Fruit fly (Drosophila melanogaster): Measurements from ENCODE around the gene CG9331.

CG9331 gene

DNA sequence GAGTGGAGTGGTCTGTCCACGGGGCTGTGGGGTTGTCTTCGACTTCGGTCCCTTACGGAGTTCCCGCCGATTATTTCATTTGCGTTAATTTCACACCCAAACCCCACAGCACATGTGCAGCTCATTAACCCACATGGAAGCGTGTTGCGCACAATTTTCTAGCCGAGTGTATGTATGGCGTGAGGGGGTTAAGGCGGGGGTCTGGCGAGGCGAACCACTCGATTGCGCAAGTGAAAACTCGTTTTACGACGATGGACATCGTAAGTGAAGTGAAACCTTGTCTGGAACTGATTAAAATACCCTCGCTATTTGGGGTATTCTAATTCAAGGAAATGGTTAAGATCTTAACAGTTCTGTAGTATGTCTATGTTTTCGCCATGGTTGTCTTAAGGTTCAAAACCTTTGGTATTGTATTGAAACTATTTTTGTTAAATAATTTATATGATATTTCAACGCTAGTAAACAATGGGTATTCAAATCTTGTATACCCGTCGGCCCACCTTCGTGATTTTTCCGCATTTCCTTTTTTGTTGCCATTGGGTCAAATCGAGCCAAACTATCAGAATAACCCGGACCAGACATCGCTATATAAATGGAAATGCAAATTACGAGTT lies 11.5 kb upstream of the CG9331 start (continued):
- TF ChIP-seq CG10147 (GFP tag; optimal IDR thresholded peaks at IDR 0.05) = no peak
- peak; percentile 19 for TF ChIP-seq HHEX (GFP tag; optimal IDR thresholded peaks at IDR 0.05)
- TF ChIP-seq gce (GFP tag; IDR thresholded peaks at IDR 0.05) = no peak
- TF ChIP-seq Nf-YC (tag; optimal IDR thresholded peaks at IDR 0.05) = peak; percentile 13
- peak; percentile 48; the same call in 1 of the 2 replicates for TF ChIP-seq CG7372 (GFP tag; IDR thresholded peaks at IDR 0.05)
- TF ChIP-seq CG18262 (tag; optimal IDR thresholded peaks at IDR 0.05) = peak; percentile 55
- no peak for TF ChIP-seq psq (GFP tag; optimal IDR thresholded peaks at IDR 0.05)
- TF ChIP-seq CG7786 (GFP tag; optimal IDR thresholded peaks at IDR 0.05) = no peak
- TF ChIP-seq Poxn (GFP tag; IDR thresholded peaks at IDR 0.05) = no peak
- no peak for TF ChIP-seq Spps (tag; optimal IDR thresholded peaks at IDR 0.05)
- no peak for TF ChIP-seq Sry-β (GFP tag; optimal IDR thresholded peaks at IDR 0.05)
- TF ChIP-seq CG10959 (GFP tag; IDR thresholded peaks at IDR 0.05) = no peak
- TF ChIP-seq CG8281 (tag; optimal IDR thresholded peaks at IDR 0.05) = no peak
- TF ChIP-seq row (GFP tag; IDR thresholded peaks at IDR 0.05) = peak; percentile 70
- TF ChIP-seq fu2 (GFP tag; optimal IDR thresholded peaks at IDR 0.05) = no peak
- TF ChIP-seq esg (GFP tag; conservative IDR thresholded peaks at IDR 0.05) = peak; percentile 63
- TF ChIP-seq CG7839 (tag; optimal IDR thresholded peaks at IDR 0.05) = peak; percentile 62
- no peak for TF ChIP-seq Dfd (GFP tag; optimal IDR thresholded peaks at IDR 0.05)
- no peak for TF ChIP-seq fru (optimal IDR thresholded peaks at IDR 0.05)
- TF ChIP-seq CG8089 (GFP tag; optimal IDR thresholded peaks at IDR 0.05) = no peak
- TF ChIP-seq Oli (tag; optimal IDR thresholded peaks at IDR 0.05) = peak; percentile 43
- no peak for TF ChIP-seq sob (GFP tag; IDR thresholded peaks at IDR 0.05)
- TF ChIP-seq odd (GFP tag; optimal IDR thresholded peaks at IDR 0.05) = peak; percentile 7
- no peak for TF ChIP-seq nerfin-1 (tag; optimal IDR thresholded peaks at IDR 0.05)
- TF ChIP-seq CG8388 (GFP tag; optimal IDR thresholded peaks at IDR 0.05) = peak; percentile 35
- peak; percentile 78 for TF ChIP-seq Med (GFP tag)
- TF ChIP-seq trh (GFP tag; optimal IDR thresholded peaks at IDR 0.05) = no peak
- peak; percentile 47 for TF ChIP-seq CG10209 (GFP tag; optimal IDR thresholded peaks at IDR 0.05)
- TF ChIP-seq ems (GFP tag; optimal IDR thresholded peaks at IDR 0.05) = peak; percentile 8
- TF ChIP-seq CG10654 (GFP tag; optimal IDR thresholded peaks at IDR 0.05) = no peak
- TF ChIP-seq gcm (GFP tag; optimal IDR thresholded peaks at IDR 0.05) = peak; percentile 22
- no peak for TF ChIP-seq CG6683 (GFP tag; optimal IDR thresholded peaks at IDR 0.05)
- no peak for TF ChIP-seq onecut (GFP tag; IDR thresholded peaks at IDR 0.05)
- no peak for TF ChIP-seq amos (GFP tag; IDR thresholded peaks at IDR 0.05; ENCODE audit: partially characterized antibody)
- peak; percentile 55; the same call in 1 of the 2 replicates for TF ChIP-seq E2f1 (GFP tag; IDR thresholded peaks at IDR 0.05)
- no peak for TF ChIP-seq Dip3 (GFP tag; optimal IDR thresholded peaks at IDR 0.05)
- TF ChIP-seq CG3163 (GFP tag; optimal IDR thresholded peaks at IDR 0.05) = no peak
- TF ChIP-seq CG8924 (tag; optimal IDR thresholded peaks at IDR 0.05) = peak; percentile 57
- no peak for TF ChIP-seq gt (GFP tag; IDR thresholded peaks at IDR 0.05)
- no peak for TF ChIP-seq CG2129 (GFP tag; IDR thresholded peaks at IDR 0.05; ENCODE audit: partially characterized antibody)
- peak; percentile 64; the same call in 2 of the 3 replicates for TF ChIP-seq so (GFP tag; IDR thresholded peaks at IDR 0.05)
- no peak for TF ChIP-seq br (optimal IDR thresholded peaks at IDR 0.05)
- peak; percentile 15 for TF ChIP-seq org-1 (GFP tag; optimal IDR thresholded peaks at IDR 0.05)
- no peak for TF ChIP-seq klu (GFP tag; IDR thresholded peaks at IDR 0.05)
- TF ChIP-seq CG12744 (GFP tag; optimal IDR thresholded peaks at IDR 0.05) = no peak
- TF ChIP-seq hb (GFP tag; IDR thresholded peaks at IDR 0.05; ENCODE audit: partially characterized antibody) = no peak
- TF ChIP-seq CG12391 (tag; optimal IDR thresholded peaks at IDR 0.05) = peak; percentile 51
- TF ChIP-seq tx (GFP tag; optimal IDR thresholded peaks at IDR 0.05) = no peak
- peak; percentile 11 for TF ChIP-seq tup (GFP tag; optimal IDR thresholded peaks at IDR 0.05)
- peak; percentile 31 for TF ChIP-seq CG6813 (GFP tag; optimal IDR thresholded peaks at IDR 0.05)
- TF ChIP-seq CG7928 (GFP tag; optimal IDR thresholded peaks at IDR 0.05) = no peak

All from whole organism, embryonic.